Worm (Caenorhabditis elegans) whole organism, L4 larva: ENCODE measurements around the gene npr-25.

Experiments used
- F10B5.3 ChIP-seq: sonication (generic microtip); optimal IDR thresholded peaks from 2 replicates; lab custom pipeline; 2016; ENCODE audit warnings: mild to moderate bottlenecking, missing genetic modification characterization, missing compliant biosample characterization
- F49E8.2 ChIP-seq: sonication (generic microtip); optimal IDR thresholded peaks from 2 replicates; lab custom pipeline; 2016; ENCODE audit warnings: missing compliant biosample characterization, mild to moderate bottlenecking, missing genetic modification characterization, borderline replicate concordance
- Y105C5A.15 ChIP-seq: fragments of 200-800 bp; sonication (Bioruptor generic); IDR thresholded peaks from 2 replicates; pipeline ENCODE4 v1.3.6; 2022; ENCODE audit warnings: missing genetic modification characterization, missing compliant biosample characterization
- Y48G9A.11 ChIP-seq: fragments of 200-800 bp; sonication (Bioruptor generic); IDR thresholded peaks from 2 replicates; pipeline ENCODE4 v1.3.6; 2022; ENCODE audit warnings: missing genetic modification reagents, missing genetic modification characterization, missing compliant biosample characterization
- aha-1 ChIP-seq: fragments of 150-350 bp; peaks from one replicate; lab custom pipeline; 2014; ENCODE audit warnings: missing biosample characterization, missing genetic modification characterization
- ama-1 ChIP-seq: fragments of 150-350 bp; optimal IDR thresholded peaks from 2 replicates; lab custom pipeline; 2014; ENCODE audit warnings: inconsistent platforms, mixed read lengths
- ceh-20 ChIP-seq: fragments of 200-800 bp; sonication (Bioruptor generic); IDR thresholded peaks from 2 replicates; pipeline ENCODE4 v1.3.6; 2022; ENCODE audit warnings: missing genetic modification reagents, missing genetic modification characterization, missing compliant biosample characterization
- ceh-62 ChIP-seq: sonication (generic microtip); optimal IDR thresholded peaks from 2 replicates; lab custom pipeline; 2017; ENCODE audit warnings: missing biosample characterization, missing genetic modification characterization
- cey-2 ChIP-seq: sonication (generic microtip); optimal IDR thresholded peaks from 3 replicates; lab custom pipeline; 2017; ENCODE audit warnings: missing genetic modification characterization, mild to moderate bottlenecking, missing compliant biosample characterization, antibody characterized with exemption, borderline replicate concordance; ENCODE audit not compliant: insufficient read depth
- dmd-6 ChIP-seq: fragments of 200-800 bp; sonication (Bioruptor generic); IDR thresholded peaks from 2 replicates; pipeline ENCODE4 v1.3.6; 2022; ENCODE audit warnings: missing genetic modification reagents, missing genetic modification characterization, missing compliant biosample characterization
- dmd-8 ChIP-seq: fragments of 200-800 bp; sonication (Bioruptor generic); IDR thresholded peaks from 2 replicates; pipeline ENCODE4 v1.3.6; 2022; ENCODE audit warnings: missing genetic modification characterization, missing compliant biosample characterization
- egl-27 ChIP-seq: sonication (generic microtip); optimal IDR thresholded peaks from 3 replicates; lab custom pipeline; 2017; ENCODE audit warnings: missing biosample characterization, missing genetic modification reagents, missing genetic modification characterization
- egl-43 ChIP-seq: fragments of 200-800 bp; sonication (Bioruptor generic); IDR thresholded peaks from 2 replicates; pipeline ENCODE4 v1.3.6; 2022; ENCODE audit warnings: missing genetic modification reagents, missing genetic modification characterization, missing compliant biosample characterization
- fkh-10 ChIP-seq: fragments of 150-350 bp; optimal IDR thresholded peaks from 2 replicates; lab custom pipeline; 2014; ENCODE audit warnings: missing biosample characterization, missing genetic modification reagents, missing genetic modification characterization
- hif-1 ChIP-seq, 2 experiments: sonication (generic microtip); optimal IDR thresholded peaks; 2 replicates each; lab custom pipeline; 2016 to 2017; ENCODE audit warnings: missing compliant biosample characterization in 2 of 2, missing genetic modification characterization in 2 of 2, missing genetic modification reagents in 2 of 2, missing genotype in 2 of 2, mild to moderate bottlenecking in 1 of 2
- hmg-1.1 ChIP-seq: fragments of 200-800 bp; sonication (Bioruptor generic); IDR thresholded peaks from 2 replicates; pipeline ENCODE4 v1.3.6; 2022; ENCODE audit warnings: missing genetic modification reagents, missing genetic modification characterization, missing compliant biosample characterization
- lim-7 ChIP-seq: fragments of 200-800 bp; sonication (Bioruptor generic); IDR thresholded peaks from 2 replicates; pipeline ENCODE4 v1.3.6; 2022; ENCODE audit warnings: missing genetic modification characterization, missing compliant biosample characterization
- lin-13 ChIP-seq: fragments of 150-350 bp; optimal IDR thresholded peaks from 2 replicates; lab custom pipeline; 2014; ENCODE audit warnings: missing biosample characterization, missing genetic modification reagents, missing genetic modification characterization
- lin-29 ChIP-seq: fragments of 200-800 bp; sonication (Bioruptor generic); IDR thresholded peaks from 2 replicates; pipeline ENCODE4 v1.3.6; 2022; ENCODE audit warnings: missing genetic modification reagents, missing genetic modification characterization, missing compliant biosample characterization
- lin-38 ChIP-seq: fragments of 200-800 bp; sonication (Bioruptor generic); IDR thresholded peaks from 2 replicates; pipeline ENCODE4 v1.3.6; 2022; ENCODE audit warnings: missing genetic modification reagents, missing genetic modification characterization, missing compliant biosample characterization
- madf-5 ChIP-seq, 2 experiments: fragments of 200-800 bp; sonication (Bioruptor generic); IDR thresholded peaks; 2 replicates each; pipeline ENCODE4 v1.3.6; 2022; ENCODE audit warnings: missing compliant biosample characterization in 2 of 2, missing genetic modification characterization in 2 of 2
- mdl-1 ChIP-seq, 2 experiments: fragments of 150-350 bp in 1 of 2; sonication (generic microtip) in 1 of 2; optimal IDR thresholded peaks; 2 replicates each; lab custom pipeline; 2014 to 2017; ENCODE audit warnings: missing biosample characterization in 2 of 2, missing genetic modification characterization in 2 of 2
- mep-1 ChIP-seq: fragments of 150-350 bp; sonication (generic microtip); optimal IDR thresholded peaks from 3 replicates; lab custom pipeline; 2014; ENCODE audit warnings: missing biosample characterization, missing genetic modification characterization
- mes-2 ChIP-seq: sonication (generic microtip); optimal IDR thresholded peaks from 2 replicates; lab custom pipeline; 2016; ENCODE audit warnings: missing genotype, mild to moderate bottlenecking, missing genetic modification characterization, missing compliant biosample characterization; ENCODE audit not compliant: poor library complexity, severe bottlenecking
- nhr-10 ChIP-seq: fragments of 150-350 bp; optimal IDR thresholded peaks from 2 replicates; lab custom pipeline; 2014; ENCODE audit warnings: missing biosample characterization, missing genetic modification characterization
- nhr-102 ChIP-seq: sonication (generic microtip); optimal IDR thresholded peaks from 2 replicates; lab custom pipeline; 2016; ENCODE audit warnings: mild to moderate bottlenecking, missing genetic modification characterization, moderate library complexity, missing compliant biosample characterization
- nhr-237 ChIP-seq: sonication (generic microtip); optimal IDR thresholded peaks from 2 replicates; lab custom pipeline; 2017; ENCODE audit warnings: missing biosample characterization, missing genetic modification characterization
- nhr-6 ChIP-seq: fragments of 150-350 bp; optimal IDR thresholded peaks from 2 replicates; lab custom pipeline; 2014; ENCODE audit warnings: missing biosample characterization, missing genetic modification characterization
- nhr-77 ChIP-seq: fragments of 150-350 bp; optimal IDR thresholded peaks from 2 replicates; lab custom pipeline; 2014; ENCODE audit warnings: missing biosample characterization, missing genetic modification characterization
- php-3 ChIP-seq: fragments of 200-800 bp; sonication (Bioruptor generic); IDR thresholded peaks from 2 replicates; pipeline ENCODE4 v1.3.6; 2022; ENCODE audit warnings: missing genetic modification reagents, missing genetic modification characterization, missing compliant biosample characterization
- pqm-1 ChIP-seq: sonication (generic microtip); optimal IDR thresholded peaks from 2 replicates; lab custom pipeline; 2017; ENCODE audit warnings: missing biosample characterization, missing genetic modification characterization
- saeg-2 ChIP-seq: fragments of 200-800 bp; sonication (Bioruptor generic); IDR thresholded peaks from 2 replicates; pipeline ENCODE4 v1.3.6; 2022; ENCODE audit warnings: missing genetic modification reagents, missing genetic modification characterization, missing compliant biosample characterization
- set-16 ChIP-seq: fragments of 200-800 bp; sonication (Bioruptor generic); IDR thresholded peaks from 2 replicates; pipeline ENCODE4 v1.3.6; 2022; ENCODE audit warnings: missing genetic modification reagents, missing genetic modification characterization, missing compliant biosample characterization
- snpc-4 ChIP-seq: fragments of 150-350 bp; optimal IDR thresholded peaks from 2 replicates; lab custom pipeline; 2014; ENCODE audit warnings: missing biosample characterization, missing genetic modification characterization
- spr-3 ChIP-seq: fragments of 200-800 bp; sonication (Bioruptor generic); optimal IDR thresholded peaks from 2 replicates; lab custom pipeline; 2018; ENCODE audit warnings: mild to moderate bottlenecking, missing genetic modification characterization, missing compliant biosample characterization
- unc-39 ChIP-seq: sonication (generic microtip); optimal IDR thresholded peaks from 2 replicates; lab custom pipeline; 2017; ENCODE audit warnings: missing biosample characterization, missing genetic modification characterization
- unc-62 ChIP-seq, 3 experiments: fragments of 150-350 bp in 1 of 3; sonication (generic microtip); optimal IDR thresholded peaks in 2 of 3; peaks in 1 of 3; 1 replicate in 1 of 3; 2 replicates in 2 of 3; lab custom pipeline; 2014 to 2017; ENCODE audit warnings: missing biosample characterization in 3 of 3, missing genetic modification characterization in 3 of 3, missing genetic modification reagents in 3 of 3, missing genotype in 1 of 3
- zag-1 ChIP-seq: fragments of 150-350 bp; optimal IDR thresholded peaks from 2 replicates; lab custom pipeline; 2014; ENCODE audit warnings: missing biosample characterization, missing genetic modification characterization
- zip-2 ChIP-seq: fragments of 150-350 bp; optimal IDR thresholded peaks from 2 replicates; lab custom pipeline; 2014; ENCODE audit warnings: missing biosample characterization, missing genetic modification characterization
- ztf-7 ChIP-seq: fragments of 150-350 bp; optimal IDR thresholded peaks from 2 replicates; lab custom pipeline; 2014; ENCODE audit warnings: missing biosample characterization, missing genetic modification characterization

npr-25 gene

DNA sequence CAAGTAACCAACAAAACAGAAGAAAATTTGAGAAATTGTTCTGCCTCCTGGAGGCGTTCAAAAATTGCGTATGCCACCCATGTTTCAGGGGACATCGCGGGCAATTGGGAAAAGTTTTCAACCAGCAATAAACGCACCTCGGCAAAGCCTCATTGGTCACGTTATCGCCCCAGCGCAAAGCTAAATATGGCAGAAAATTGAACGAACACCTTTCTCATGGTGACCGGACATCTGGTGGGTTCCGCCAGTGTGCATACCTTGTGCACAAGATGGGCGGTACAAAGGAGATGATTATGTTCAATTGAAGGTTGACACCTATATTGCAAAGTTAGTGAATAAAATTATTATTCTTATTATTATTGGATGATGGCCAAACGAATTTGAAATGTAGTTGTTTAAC lies 38.2 kb upstream of the npr-25 start:
- TF ChIP-seq Y48G9A.11 (GFP tag; lab: Robert Waterston, UW) = 0 out of 2 replicates have a peak, but pooled peaks have one; percentile 36
- TF ChIP-seq, all 104 proteins: peak for 1; not testable (repeated sequence) for 103

DNA sequence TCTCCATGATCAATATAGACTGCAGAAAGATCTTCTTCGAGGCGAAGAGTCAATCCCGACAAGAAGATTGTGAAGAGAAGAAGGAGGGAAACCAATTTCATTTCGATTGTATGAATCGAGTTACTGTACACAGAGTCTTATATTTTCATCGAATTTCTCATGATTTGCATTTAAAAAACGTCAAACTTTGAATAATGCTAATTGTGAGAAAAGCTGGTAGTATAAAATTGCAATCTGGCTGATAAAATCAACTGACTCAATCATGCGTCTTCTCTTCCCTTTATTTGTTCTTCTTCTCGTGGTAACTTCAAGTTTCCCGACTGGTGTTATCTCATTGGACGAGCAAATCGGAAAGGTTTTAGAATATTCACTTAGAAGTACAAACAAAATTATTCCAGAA lies 37.6 kb upstream of the npr-25 start, which contains the start of the genes K03B8.11 and K03B8.14:
Gene K03B8.11, minus strand, starts transcription at position 101 of the 400 bp plus-strand sequence.
Gene K03B8.14, plus strand, starts transcription at position 110 of the 400 bp plus-strand sequence.
- TF ChIP-seq aha-1 (tag; lab: Kevin White, UChicago) (peak; percentile 31), snpc-4 (tag; lab: Kevin White, UChicago) (no peak), ztf-7 (tag; lab: Kevin White, UChicago) (no peak), dmd-8 (no peak)

DNA sequence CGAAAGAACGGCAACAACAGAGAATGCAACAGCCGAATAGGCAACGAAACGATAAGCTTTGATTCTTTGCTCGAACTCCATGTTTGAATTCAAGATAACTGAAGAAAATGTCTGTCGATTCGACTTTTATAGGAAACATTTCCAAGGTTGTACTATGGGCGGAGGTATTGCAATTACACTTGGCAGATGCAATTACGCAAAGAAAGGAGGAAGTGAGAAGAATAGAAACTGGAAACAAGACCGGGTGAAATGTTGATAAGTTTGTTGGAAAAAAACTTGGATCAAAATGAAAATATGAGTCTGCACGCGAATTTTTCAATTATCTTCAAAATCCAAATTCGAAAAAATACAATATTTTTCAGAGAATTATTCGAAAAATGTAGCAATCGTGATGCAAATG lies 37.0 kb upstream of the npr-25 start, which contains the start of gene col-155:
Gene col-155, minus strand, starts transcription at position 101 of the 400 bp plus-strand sequence.
- TF ChIP-seq mes-2 (tag; lab: Kevin White, UChicago) (no peak), dmd-6 (GFP tag; lab: Robert Waterston, UW) (no peak), nhr-77 (no peak), cey-2 (tag; lab: Kevin White, UChicago) (no peak), snpc-4 (tag; lab: Kevin White, UChicago) (no peak), Y105C5A.15 (GFP tag; lab: Robert Waterston, UW) (no peak), pqm-1 (tag; lab: Kevin White, UChicago) (no peak), Y48G9A.11 (GFP tag; lab: Robert Waterston, UW) (no peak), nhr-237 (tag; lab: Kevin White, UChicago) (no peak), lim-7 (GFP tag; lab: Robert Waterston, UW) (no peak)

DNA sequence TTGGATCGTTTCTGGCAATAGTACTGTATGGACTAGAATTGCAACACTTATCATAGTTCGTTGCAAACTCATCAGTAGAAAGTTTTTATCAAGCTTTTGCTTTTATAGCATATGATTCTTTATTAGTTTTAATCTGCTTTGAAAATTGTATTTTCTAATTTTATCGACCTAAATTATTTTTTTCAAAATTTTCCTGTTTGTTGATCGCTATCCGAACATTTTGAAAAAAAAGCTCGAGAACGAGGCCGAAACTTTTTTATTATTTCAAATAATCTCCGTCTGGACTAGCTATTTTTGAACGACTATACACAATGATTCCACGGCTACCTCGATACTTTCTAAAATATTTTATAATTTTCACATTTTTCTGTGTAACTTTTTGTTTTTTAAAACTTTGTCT lies 33.6 kb upstream of the npr-25 start, which contains the start of gene F55C10.4:
Gene F55C10.4, plus strand, starts transcription at position 301 of the 400 bp plus-strand sequence.
- no peak for TF ChIP-seq dmd-6 (GFP tag; lab: Robert Waterston, UW)
- no peak for TF ChIP-seq lin-13 (GFP tag; lab: Kevin White, UChicago)
- no peak for TF ChIP-seq saeg-2 (GFP tag; lab: Robert Waterston, UW)
- TF ChIP-seq Y48G9A.11 (GFP tag; lab: Robert Waterston, UW) = no peak
- no peak for TF ChIP-seq zip-2 (tag; lab: Kevin White, UChicago)
- TF ChIP-seq fkh-10 = no peak
- no peak for TF ChIP-seq madf-5 (GFP tag; IDR thresholded peaks at IDR 0.05; lab: Robert Waterston, UW)
- no peak for TF ChIP-seq mep-1 (tag; lab: Kevin White, UChicago)
- TF ChIP-seq F49E8.2 = no peak
- no peak for TF ChIP-seq nhr-6
- TF ChIP-seq unc-39 (tag; lab: Kevin White, UChicago) = no peak
- TF ChIP-seq spr-3 (GFP tag; lab: Kevin White, UChicago) = no peak
- TF ChIP-seq mdl-1 (tag; optimal IDR thresholded peaks at IDR 0.05; lab: Kevin White, UChicago) = no peak
- TF ChIP-seq php-3 (GFP tag; lab: Robert Waterston, UW) = no peak
- no peak for TF ChIP-seq unc-62 (GFP tag; optimal IDR thresholded peaks at IDR 0.05 in 1 of 2; lab: Kevin White, UChicago)
- no peak for TF ChIP-seq unc-62 (tag; optimal IDR thresholded peaks at IDR 0.05; lab: Kevin White, UChicago)
- no peak for TF ChIP-seq cey-2 (tag; lab: Kevin White, UChicago)
- no peak for TF ChIP-seq hif-1 (tag; optimal IDR thresholded peaks at IDR 0.05; lab: Kevin White, UChicago)
- no peak for TF ChIP-seq zag-1 (tag; lab: Kevin White, UChicago)

DNA sequence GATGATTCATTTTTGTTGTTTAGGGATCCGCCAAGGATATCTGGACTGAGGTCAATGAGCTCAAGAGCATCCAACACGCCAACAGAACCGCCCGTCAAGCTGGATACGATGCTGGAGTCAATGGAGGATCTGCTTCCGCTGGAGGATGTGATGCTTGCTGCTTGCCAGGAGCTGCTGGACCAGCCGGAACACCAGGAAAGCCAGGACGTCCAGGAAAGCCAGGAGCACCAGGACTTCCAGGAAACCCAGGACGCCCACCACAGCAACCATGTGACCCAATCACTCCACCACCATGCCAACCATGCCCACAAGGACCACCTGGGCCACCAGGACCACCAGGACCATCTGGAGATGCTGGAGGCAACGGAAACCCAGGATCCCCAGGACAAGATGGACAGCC lies 32.8 kb upstream of the npr-25 start:
- TF ChIP-seq set-16 (GFP tag; lab: Robert Waterston, UW) = peak; percentile 79

DNA sequence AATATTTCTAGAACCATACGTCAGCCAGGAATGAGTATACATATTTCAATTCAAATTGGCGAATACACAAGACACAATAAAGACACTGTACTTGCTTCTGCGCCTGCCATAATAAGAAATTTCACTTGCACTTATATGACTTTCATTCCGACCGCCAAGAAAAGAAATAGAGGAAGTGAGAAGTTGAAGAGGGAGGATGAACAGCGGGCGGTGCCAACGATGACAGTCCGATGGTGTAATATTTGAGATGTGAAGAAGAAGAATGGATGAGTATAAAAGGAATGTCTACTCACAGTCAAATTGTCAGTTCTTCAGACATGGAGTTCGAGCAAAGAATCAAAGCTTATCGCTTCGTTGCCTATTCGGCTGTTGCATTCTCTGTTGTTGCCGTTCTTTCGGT lies 32.3 kb upstream of the npr-25 start, which contains the start of gene col-154:
Gene col-154, plus strand, starts transcription at position 301 of the 400 bp plus-strand sequence.
- TF ChIP-seq lin-38 (GFP tag; lab: Robert Waterston, UW) (no peak), egl-43 (no peak), ama-1 (lab: Kevin White, UChicago) (no peak), F10B5.3 (tag; lab: Kevin White, UChicago) (no peak), lin-29 (no peak), nhr-10 (tag; lab: Kevin White, UChicago) (no peak), aha-1 (tag; lab: Kevin White, UChicago) (no peak), hmg-1.1 (GFP tag; lab: Robert Waterston, UW) (no peak), cey-2 (tag; lab: Kevin White, UChicago) (no peak), lim-7 (GFP tag; lab: Robert Waterston, UW) (no peak), dmd-8 (no peak), ceh-20 (GFP tag; lab: Robert Waterston, UW) (no peak), snpc-4 (tag; lab: Kevin White, UChicago) (no peak), egl-27 (tag; lab: Kevin White, UChicago) (no peak), ceh-62 (no peak), unc-39 (tag; lab: Kevin White, UChicago) (no peak), nhr-237 (tag; lab: Kevin White, UChicago) (no peak), nhr-102 (tag; lab: Kevin White, UChicago) (no peak)
